Fruit fly (Drosophila melanogaster) whole organism, embryonic: ENCODE data around the gene CG15356.

Source experiments
- Atf6 ChIP-seq: fragments of 200-800 bp; sonication (Bioruptor generic); IDR thresholded peaks from 2 replicates; pipeline ENCODE4 v1.3.6; 2022; ENCODE audit warnings: missing biosample characterization, missing genetic modification characterization
- CG10462 ChIP-seq: fragments of 200-800 bp; sonication (Bioruptor generic); optimal IDR thresholded peaks from 2 replicates; lab custom pipeline; 2016; ENCODE audit warnings: missing biosample characterization, missing genetic modification characterization
- CG10979 ChIP-seq: fragments of 200-800 bp; sonication (Bioruptor generic); optimal IDR thresholded peaks from 2 replicates; lab custom pipeline; 2018; ENCODE audit warnings: missing biosample characterization, mild to moderate bottlenecking, missing genetic modification characterization, moderate library complexity
- CG11504 ChIP-seq: fragments of 200-800 bp; sonication (Bioruptor generic); optimal IDR thresholded peaks from 3 replicates; lab custom pipeline; 2019; ENCODE audit warnings: missing biosample characterization, mild to moderate bottlenecking, missing genetic modification characterization, moderate library complexity
- CG11723 ChIP-seq: fragments of 200-800 bp; sonication (Bioruptor generic); optimal IDR thresholded peaks from 2 replicates; lab custom pipeline; 2017; ENCODE audit warnings: missing biosample characterization, mild to moderate bottlenecking, missing genetic modification characterization
- CG12744 ChIP-seq: fragments of 200-800 bp; sonication (Bioruptor generic); optimal IDR thresholded peaks from 2 replicates; lab custom pipeline; 2016; ENCODE audit warnings: missing biosample characterization, missing genetic modification characterization
- CG16813 ChIP-seq: fragments of 200-800 bp; sonication (Bioruptor generic); IDR thresholded peaks from 3 replicates; pipeline ENCODE4 v1.3.6; 2022; ENCODE audit warnings: missing biosample characterization, missing genetic modification characterization; ENCODE audit not compliant: partially characterized antibody
- CG17568 ChIP-seq: fragments of 200-800 bp; sonication (Bioruptor generic); optimal IDR thresholded peaks from 2 replicates; lab custom pipeline; 2018; ENCODE audit warnings: missing biosample characterization, mild to moderate bottlenecking, missing genetic modification characterization, moderate library complexity
- CG30431 ChIP-seq: fragments of 200-800 bp; sonication (Bioruptor generic); optimal IDR thresholded peaks from 2 replicates; lab custom pipeline; 2017; ENCODE audit warnings: missing biosample characterization, missing genetic modification characterization
- CG31441 ChIP-seq: fragments of 200-800 bp; sonication (Bioruptor generic); IDR thresholded peaks from 2 replicates; pipeline ENCODE4 v1.3.6; 2022; ENCODE audit warnings: missing biosample characterization, missing genetic modification characterization
- CG3281 ChIP-seq: fragments of 200-800 bp; sonication (Bioruptor generic); optimal IDR thresholded peaks from 3 replicates; lab custom pipeline; 2017; ENCODE audit warnings: missing biosample characterization, mild to moderate bottlenecking, missing genetic modification characterization
- CG42726 ChIP-seq: fragments of 200-800 bp; sonication (Bioruptor generic); IDR thresholded peaks from 2 replicates; pipeline ENCODE4 v1.3.6; 2022; ENCODE audit warnings: missing biosample characterization, missing genetic modification characterization; ENCODE audit not compliant: partially characterized antibody
- CG6654 ChIP-seq: fragments of 200-800 bp; sonication (Bioruptor generic); optimal IDR thresholded peaks from 2 replicates; lab custom pipeline; 2017; ENCODE audit warnings: missing biosample characterization, mild to moderate bottlenecking, missing genetic modification characterization
- CG7556 ChIP-seq: fragments of 200-800 bp; sonication (Bioruptor generic); optimal IDR thresholded peaks from 2 replicates; lab custom pipeline; 2017; ENCODE audit warnings: missing biosample characterization, mild to moderate bottlenecking, missing genetic modification characterization
- CG8478 ChIP-seq: fragments of >200 bp; optimal IDR thresholded peaks from 2 replicates; lab custom pipeline; 2018
- CG9727 ChIP-seq: fragments of 200-800 bp; sonication (Bioruptor generic); optimal IDR thresholded peaks from 3 replicates; lab custom pipeline; 2017; ENCODE audit warnings: missing biosample characterization, mild to moderate bottlenecking, missing genetic modification characterization
- CoRest ChIP-seq: fragments of 200-800 bp; sonication (Bioruptor generic); optimal IDR thresholded peaks from 3 replicates; lab custom pipeline; 2018; ENCODE audit warnings: missing biosample characterization, mild to moderate bottlenecking, missing genetic modification characterization, moderate library complexity
- D19B ChIP-seq: fragments of 200-800 bp; sonication (Bioruptor generic); optimal IDR thresholded peaks from 2 replicates; lab custom pipeline; 2017; ENCODE audit warnings: missing biosample characterization, mild to moderate bottlenecking, missing genetic modification characterization
- Deaf1 ChIP-seq: fragments of 200-800 bp; optimal IDR thresholded peaks from 3 replicates; lab custom pipeline; 2019; ENCODE audit warnings: missing biosample characterization, mild to moderate bottlenecking, missing genetic modification characterization, moderate library complexity
- Doc3 ChIP-seq: fragments of 200-800 bp; sonication (Bioruptor generic); IDR thresholded peaks from 3 replicates; pipeline ENCODE4 v1.3.6; 2022; ENCODE audit warnings: missing biosample characterization, missing genetic modification characterization; ENCODE audit not compliant: partially characterized antibody
- E2f1 ChIP-seq: fragments of 200-800 bp; sonication (Bioruptor generic); IDR thresholded peaks from 2 replicates; pipeline ENCODE4 v1.3.6; 2022; ENCODE audit warnings: missing biosample characterization, missing genetic modification characterization
- Hand ChIP-seq: fragments of 200-800 bp; sonication (Bioruptor generic); optimal IDR thresholded peaks from 2 replicates; lab custom pipeline; 2017; ENCODE audit warnings: mild to moderate bottlenecking, missing biosample characterization, missing genetic modification reagents, missing genetic modification characterization
- HmgZ ChIP-seq: fragments of 200-800 bp; sonication (Bioruptor generic); optimal IDR thresholded peaks from 2 replicates; lab custom pipeline; 2018; ENCODE audit warnings: missing biosample characterization, mild to moderate bottlenecking, missing genetic modification characterization
- Med ChIP-seq: fragments of 200-800 bp; sonication (Bioruptor generic); peaks from one replicate; lab custom pipeline; 2016; ENCODE audit warnings: missing biosample characterization, missing genetic modification characterization, mild to moderate bottlenecking, inconsistent platforms, moderate library complexity
- Rx ChIP-seq: fragments of 200-800 bp; sonication (Bioruptor generic); IDR thresholded peaks from 2 replicates; pipeline ENCODE4 v1.3.6; 2022; ENCODE audit warnings: missing biosample characterization, missing genetic modification characterization
- TFAM ChIP-seq: fragments of 200-800 bp; sonication (Bioruptor generic); optimal IDR thresholded peaks from 2 replicates; lab custom pipeline; 2017; ENCODE audit warnings: missing biosample characterization, missing genetic modification characterization, inconsistent platforms
- Trl ChIP-seq, 3 experiments: fragments of >200 bp in 2 of 3; fragments of 200-800 bp in 1 of 3; sonication (Bioruptor generic) in 1 of 3; optimal IDR thresholded peaks; 2 replicates in 1 of 3; 3 replicates in 2 of 3; lab custom pipeline; 2016 to 2017; ENCODE audit warnings: missing biosample characterization in 1 of 3, missing genetic modification characterization in 1 of 3
- Vsx1 ChIP-seq: fragments of 200-800 bp; sonication (Bioruptor generic); optimal IDR thresholded peaks from 2 replicates; lab custom pipeline; 2017; ENCODE audit warnings: missing biosample characterization, mild to moderate bottlenecking, missing genetic modification characterization, missing genetic modification reagents
- amos ChIP-seq: fragments of 200-800 bp; sonication (Bioruptor generic); IDR thresholded peaks from 2 replicates; pipeline ENCODE4 v1.3.6; 2022; ENCODE audit warnings: missing biosample characterization, missing genetic modification characterization; ENCODE audit not compliant: partially characterized antibody
- az2 ChIP-seq: fragments of 200-800 bp; sonication (Bioruptor generic); optimal IDR thresholded peaks from 3 replicates; lab custom pipeline; 2016; ENCODE audit warnings: missing biosample characterization, missing genetic modification characterization
- bowl ChIP-seq: fragments of 200-800 bp; sonication (Bioruptor generic); IDR thresholded peaks from 2 replicates; pipeline ENCODE4 v1.3.6; 2022; ENCODE audit warnings: missing biosample characterization, missing genetic modification characterization
- cato ChIP-seq: fragments of 200-800 bp; sonication (Bioruptor generic); optimal IDR thresholded peaks from 2 replicates; lab custom pipeline; 2016; ENCODE audit warnings: missing biosample characterization, missing genetic modification characterization, borderline replicate concordance
- chinmo ChIP-seq: fragments of 200-800 bp; sonication (Bioruptor generic); IDR thresholded peaks from 4 replicates; pipeline ENCODE4 v1.3.6; 2022; ENCODE audit warnings: missing biosample characterization, missing genetic modification characterization; ENCODE audit not compliant: partially characterized antibody
- crol ChIP-seq: fragments of 200-800 bp; sonication (Bioruptor generic); IDR thresholded peaks from 2 replicates; pipeline ENCODE4 v1.3.6; 2022; ENCODE audit warnings: missing biosample characterization, missing genetic modification characterization
- danr ChIP-seq: fragments of 200-800 bp; sonication (Bioruptor generic); IDR thresholded peaks from 2 replicates; pipeline ENCODE4 v1.3.6; 2022; ENCODE audit warnings: missing biosample characterization, missing genetic modification characterization
- gcm ChIP-seq: fragments of 200-800 bp; sonication (Bioruptor generic); optimal IDR thresholded peaks from 2 replicates; lab custom pipeline; 2019; ENCODE audit warnings: missing biosample characterization, mild to moderate bottlenecking, missing genetic modification characterization, moderate library complexity
- hb ChIP-seq: fragments of 200-800 bp; sonication (Bioruptor generic); IDR thresholded peaks from 3 replicates; pipeline ENCODE4 v1.3.6; 2022; ENCODE audit warnings: missing biosample characterization, missing genetic modification characterization; ENCODE audit not compliant: partially characterized antibody
- insv ChIP-seq, 2 experiments: fragments of 200-800 bp; sonication (Bioruptor generic); optimal IDR thresholded peaks; 3 replicates each; lab custom pipeline; 2016 to 2018; ENCODE audit warnings: missing biosample characterization in 2 of 2, missing genetic modification characterization in 2 of 2
- lab ChIP-seq: fragments of 200-800 bp; sonication (Bioruptor generic); optimal IDR thresholded peaks from 3 replicates; lab custom pipeline; 2017; ENCODE audit warnings: missing biosample characterization, missing genetic modification characterization, mild to moderate bottlenecking, moderate library complexity, missing genetic modification reagents
- lov ChIP-seq, 2 experiments: fragments of 200-800 bp in 1 of 2; fragments of >200 bp in 1 of 2; sonication (Bioruptor generic) in 1 of 2; IDR thresholded peaks in 1 of 2; optimal IDR thresholded peaks in 1 of 2; 2 replicates in 1 of 2; 3 replicates in 1 of 2; pipeline versions ENCODE4 v1.3.6 to Lab custom; 2017 to 2022; ENCODE audit warnings: missing biosample characterization in 1 of 2, missing genetic modification characterization in 1 of 2
- nau ChIP-seq: fragments of 200-800 bp; sonication (Bioruptor generic); optimal IDR thresholded peaks from 3 replicates; lab custom pipeline; 2017; ENCODE audit warnings: missing biosample characterization, mild to moderate bottlenecking, missing genetic modification characterization, missing genetic modification reagents
- org-1 ChIP-seq: fragments of 200-800 bp; sonication (Bioruptor generic); optimal IDR thresholded peaks from 2 replicates; lab custom pipeline; 2017; ENCODE audit warnings: missing biosample characterization, missing genetic modification characterization
- pros ChIP-seq: fragments of 200-800 bp; sonication (Bioruptor generic); optimal IDR thresholded peaks from 3 replicates; lab custom pipeline; 2019; ENCODE audit warnings: missing biosample characterization, mild to moderate bottlenecking, missing genetic modification characterization, moderate library complexity
- sna ChIP-seq: fragments of 200-800 bp; sonication (Bioruptor generic); IDR thresholded peaks from 2 replicates; pipeline ENCODE4 v1.3.6; 2022; ENCODE audit warnings: missing biosample characterization, missing genetic modification characterization; ENCODE audit not compliant: partially characterized antibody
- so ChIP-seq: fragments of 200-800 bp; sonication (Bioruptor generic); IDR thresholded peaks from 3 replicates; pipeline ENCODE4 v1.3.6; 2022; ENCODE audit warnings: missing biosample characterization, missing genetic modification characterization
- sr ChIP-seq: fragments of 200-800 bp; sonication (Bioruptor generic); IDR thresholded peaks from 3 replicates; pipeline ENCODE4 v1.3.6; 2022; ENCODE audit warnings: missing biosample characterization, missing genetic modification characterization
- stc ChIP-seq: fragments of 200-800 bp; sonication (Bioruptor generic); IDR thresholded peaks from 2 replicates; pipeline ENCODE4 v1.3.6; 2022; ENCODE audit warnings: missing biosample characterization, missing genetic modification characterization
- twi ChIP-seq: fragments of 200-800 bp; optimal IDR thresholded peaks from 2 replicates; lab custom pipeline; 2019; ENCODE audit warnings: missing biosample characterization, mild to moderate bottlenecking, missing genetic modification characterization, moderate library complexity

Gene CG15356

dm6 chr2L:1972450-1973119 lies 8.0 kb downstream of the CG15356 start (continued):
- TF ChIP-seq hb (GFP tag; lab: Robert Waterston, UW) (no peak), amos (GFP tag; lab: Robert Waterston, UW) (peak; percentile 32; the same call in 1 of the 2 replicates), CG9727 (no peak), TFAM (GFP tag; lab: Kevin White, UChicago) (no peak), cato (no peak), sna (GFP tag; lab: Robert Waterston, UW) (peak; percentile 35; the same call in 1 of the 2 replicates), pros (no peak), Doc3 (GFP tag; lab: Robert Waterston, UW) (no peak), CG16813 (GFP tag; lab: Robert Waterston, UW) (0 out of 3 replicates have a peak, but pooled peaks have one; percentile 9), so (GFP tag; lab: Robert Waterston, UW) (no peak), CG10979 (tag; lab: Kevin White, UChicago) (no peak), chinmo (peak; percentile 93; the same call in 3 of the 4 replicates), twi (tag; lab: Kevin White, UChicago) (peak; percentile 17), Vsx1 (GFP tag; lab: Kevin White, UChicago) (peak; percentile 99), CG8478 (lab: Kevin White, UChicago) (peak; percentile 97), Deaf1 (tag; lab: Kevin White, UChicago) (peak; percentile 59), CoRest (tag; lab: Kevin White, UChicago) (peak; percentile 55), Hand (GFP tag; lab: Kevin White, UChicago) (no peak), CG6654 (GFP tag; lab: Kevin White, UChicago) (no peak), lov (optimal IDR thresholded peaks at IDR 0.05; lab: Kevin White, UChicago) (no peak), lov (GFP tag; IDR thresholded peaks at IDR 0.05; lab: Robert Waterston, UW) (peak; percentile 34; the same call in 1 of the 3 replicates), lab (no peak), Med (GFP tag; lab: Kevin White, UChicago) (peak; percentile 67), bowl (no peak), stc (GFP tag; lab: Robert Waterston, UW) (no peak), org-1 (GFP tag; lab: Kevin White, UChicago) (no peak), CG11723 (GFP tag; lab: Kevin White, UChicago) (no peak), nau (GFP tag; lab: Kevin White, UChicago) (no peak), CG12744 (no peak), E2f1 (GFP tag; lab: Robert Waterston, UW) (no peak), CG17568 (GFP tag; lab: Kevin White, UChicago) (no peak), CG7556 (GFP tag; lab: Kevin White, UChicago) (no peak), Atf6 (GFP tag; lab: Robert Waterston, UW) (no peak), az2 (no peak), sr (GFP tag; lab: Robert Waterston, UW) (peak; percentile 80), Trl (optimal IDR thresholded peaks at IDR 0.05; lab: Kevin White, UChicago) (peak in 1 of 2 experiments; percentile 50), Trl (GFP tag; optimal IDR thresholded peaks at IDR 0.05; lab: Kevin White, UChicago) (no peak), CG3281 (GFP tag; lab: Kevin White, UChicago) (no peak), CG30431 (GFP tag; lab: Kevin White, UChicago) (no peak), crol (GFP tag; lab: Robert Waterston, UW) (peak; percentile 69), CG31441 (GFP tag; lab: Robert Waterston, UW) (no peak), CG42726 (0 out of 2 replicates have a peak, but pooled peaks have one; percentile 25), D19B (no peak), gcm (GFP tag; lab: Kevin White, UChicago) (no peak), Rx (GFP tag; lab: Robert Waterston, UW) (no peak), CG10462 (GFP tag; lab: Kevin White, UChicago) (no peak), danr (GFP tag; lab: Robert Waterston, UW) (no peak), CG11504 (tag; lab: Kevin White, UChicago) (no peak), HmgZ (no peak), insv (GFP tag; optimal IDR thresholded peaks at IDR 0.05; lab: Kevin White, UChicago) (peak in 1 of 2 experiments; percentile 67)
